Fruit fly (Drosophila melanogaster) whole organism, embryonic: ENCODE results near the gene CG33784.

ENCODE experiments used
- ATbp ChIP-seq: fragments of 200-800 bp; sonication (Bioruptor generic); optimal IDR thresholded peaks from 2 replicates; lab custom pipeline; 2017; ENCODE audit warnings: missing biosample characterization, mild to moderate bottlenecking, missing genetic modification characterization, missing genetic modification reagents
- CG1024 ChIP-seq: fragments of 200-800 bp; sonication (Bioruptor generic); IDR thresholded peaks from 2 replicates; pipeline ENCODE4 v1.3.6; 2022; ENCODE audit warnings: missing biosample characterization, missing genetic modification characterization
- CG10274 ChIP-seq: fragments of 200-800 bp; sonication (Bioruptor generic); optimal IDR thresholded peaks from 3 replicates; lab custom pipeline; 2017; ENCODE audit warnings: missing biosample characterization, mild to moderate bottlenecking, missing genetic modification characterization
- CG12236 ChIP-seq: fragments of 200-800 bp; sonication (Bioruptor generic); optimal IDR thresholded peaks from 2 replicates; lab custom pipeline; 2016; ENCODE audit warnings: missing biosample characterization, missing genetic modification characterization
- CG1233 ChIP-seq: fragments of 200-800 bp; sonication (Bioruptor generic); optimal IDR thresholded peaks from 4 replicates; lab custom pipeline; 2018; ENCODE audit warnings: missing biosample characterization, mild to moderate bottlenecking, missing genetic modification characterization
- CG12659 ChIP-seq: fragments of 200-800 bp; sonication (Bioruptor generic); optimal IDR thresholded peaks from 3 replicates; lab custom pipeline; 2017; ENCODE audit warnings: mild to moderate bottlenecking, missing biosample characterization, missing genetic modification reagents, missing genetic modification characterization
- CG13287 ChIP-seq: fragments of 200-800 bp; sonication (Bioruptor generic); IDR thresholded peaks from 2 replicates; pipeline ENCODE4 v1.3.6; 2022; ENCODE audit warnings: missing biosample characterization, missing genetic modification characterization; ENCODE audit not compliant: partially characterized antibody
- CG13424 ChIP-seq: fragments of 200-800 bp; sonication (Bioruptor generic); optimal IDR thresholded peaks from 2 replicates; lab custom pipeline; 2019; ENCODE audit warnings: missing biosample characterization, mild to moderate bottlenecking, missing genetic modification characterization, moderate library complexity
- CG17568 ChIP-seq: fragments of 200-800 bp; sonication (Bioruptor generic); optimal IDR thresholded peaks from 2 replicates; lab custom pipeline; 2018; ENCODE audit warnings: missing biosample characterization, mild to moderate bottlenecking, missing genetic modification characterization, moderate library complexity
- CG17829 ChIP-seq: fragments of 200-800 bp; optimal IDR thresholded peaks from 2 replicates; lab custom pipeline; 2019; ENCODE audit warnings: missing biosample characterization, mild to moderate bottlenecking, missing genetic modification characterization, moderate library complexity
- CG18011 ChIP-seq: fragments of 200-800 bp; sonication (Bioruptor generic); optimal IDR thresholded peaks from 2 replicates; lab custom pipeline; 2017; ENCODE audit warnings: missing biosample characterization, missing genetic modification characterization, mild to moderate bottlenecking, moderate library complexity, missing genotype
- CG18262 ChIP-seq: fragments of 200-800 bp; optimal IDR thresholded peaks from 3 replicates; lab custom pipeline; 2019; ENCODE audit warnings: missing biosample characterization, mild to moderate bottlenecking, missing genetic modification characterization, moderate library complexity
- CG18764 ChIP-seq: fragments of 200-800 bp; sonication (Bioruptor generic); optimal IDR thresholded peaks from 3 replicates; lab custom pipeline; 2016; ENCODE audit warnings: missing biosample characterization, missing genetic modification characterization
- CG2202 ChIP-seq: fragments of 200-800 bp; sonication (Bioruptor generic); optimal IDR thresholded peaks from 2 replicates; lab custom pipeline; 2018; ENCODE audit warnings: missing biosample characterization, mild to moderate bottlenecking, missing genetic modification characterization
- CG2678 ChIP-seq: fragments of 200-800 bp; sonication (Bioruptor generic); optimal IDR thresholded peaks from 3 replicates; lab custom pipeline; 2019; ENCODE audit warnings: missing biosample characterization, mild to moderate bottlenecking, missing genetic modification characterization, moderate library complexity
- CG31388 ChIP-seq: fragments of 200-800 bp; sonication (Bioruptor generic); optimal IDR thresholded peaks from 2 replicates; lab custom pipeline; 2016; ENCODE audit warnings: missing biosample characterization, missing genetic modification characterization
- CG32532 ChIP-seq: fragments of 200-800 bp; sonication (Bioruptor generic); IDR thresholded peaks from 2 replicates; pipeline ENCODE4 v1.3.6; 2022; ENCODE audit warnings: missing biosample characterization, missing genetic modification characterization
- CG34224 ChIP-seq: fragments of 200-800 bp; sonication (Bioruptor generic); IDR thresholded peaks from 3 replicates; pipeline ENCODE4 v1.3.6; 2022; ENCODE audit warnings: missing biosample characterization, missing genetic modification characterization; ENCODE audit not compliant: partially characterized antibody
- CG4328 ChIP-seq: fragments of 200-800 bp; sonication (Bioruptor generic); optimal IDR thresholded peaks from 3 replicates; lab custom pipeline; 2017; ENCODE audit warnings: missing biosample characterization, missing genetic modification reagents, missing genetic modification characterization
- Chrac-16 ChIP-seq: fragments of 200-800 bp; sonication (Bioruptor generic); optimal IDR thresholded peaks from 3 replicates; lab custom pipeline; 2016; ENCODE audit warnings: missing biosample characterization, missing genetic modification characterization
- Fer1 ChIP-seq: fragments of 200-800 bp; sonication (Bioruptor generic); optimal IDR thresholded peaks from 2 replicates; lab custom pipeline; 2017; ENCODE audit warnings: missing biosample characterization, mild to moderate bottlenecking, missing genetic modification characterization
- H15 ChIP-seq: fragments of 200-800 bp; sonication (Bioruptor generic); IDR thresholded peaks from 3 replicates; pipeline ENCODE4 v1.3.6; 2022; ENCODE audit warnings: missing biosample characterization, missing genetic modification characterization
- Max ChIP-seq: fragments of 200-800 bp; sonication (Bioruptor generic); optimal IDR thresholded peaks from 2 replicates; lab custom pipeline; 2016; ENCODE audit warnings: missing biosample characterization, mild to moderate bottlenecking, missing genetic modification characterization
- Myb ChIP-seq: fragments of 200-800 bp; sonication (Bioruptor generic); optimal IDR thresholded peaks from 2 replicates; lab custom pipeline; 2016; ENCODE audit warnings: missing biosample characterization, missing genetic modification characterization
- NC2β ChIP-seq: fragments of 200-800 bp; sonication (Bioruptor generic); optimal IDR thresholded peaks from 2 replicates; lab custom pipeline; 2016; ENCODE audit warnings: missing biosample characterization, missing genetic modification characterization
- Nf-YA ChIP-seq: fragments of 200-800 bp; sonication (Bioruptor generic); IDR thresholded peaks from 2 replicates; pipeline ENCODE4 v1.3.6; 2022; ENCODE audit warnings: missing biosample characterization, missing genetic modification characterization
- Ravus ChIP-seq: fragments of 200-800 bp; sonication (Bioruptor generic); IDR thresholded peaks from 2 replicates; pipeline ENCODE4 v1.3.6; 2022; ENCODE audit warnings: missing biosample characterization, missing genetic modification characterization
- Rx ChIP-seq: fragments of 200-800 bp; sonication (Bioruptor generic); IDR thresholded peaks from 2 replicates; pipeline ENCODE4 v1.3.6; 2022; ENCODE audit warnings: missing biosample characterization, missing genetic modification characterization
- ara ChIP-seq: fragments of 200-800 bp; sonication (Bioruptor generic); IDR thresholded peaks from 2 replicates; pipeline ENCODE4 v1.3.6; 2022; ENCODE audit warnings: missing biosample characterization, missing genetic modification characterization
- br ChIP-seq: fragments of >200 bp; optimal IDR thresholded peaks from 2 replicates; lab custom pipeline; 2017
- cato ChIP-seq: fragments of 200-800 bp; sonication (Bioruptor generic); optimal IDR thresholded peaks from 2 replicates; lab custom pipeline; 2016; ENCODE audit warnings: missing biosample characterization, missing genetic modification characterization, borderline replicate concordance
- ci ChIP-seq: fragments of 200-800 bp; sonication (Bioruptor generic); IDR thresholded peaks from 3 replicates; pipeline ENCODE4 v1.3.6; 2022; ENCODE audit warnings: missing biosample characterization, missing genetic modification characterization
- corto ChIP-seq: fragments of 200-800 bp; sonication (Bioruptor generic); optimal IDR thresholded peaks from 2 replicates; lab custom pipeline; 2016; ENCODE audit warnings: missing biosample characterization, mild to moderate bottlenecking, missing genetic modification characterization, moderate library complexity
- en ChIP-seq: fragments of 200-800 bp; sonication (Bioruptor generic); optimal IDR thresholded peaks from 2 replicates; lab custom pipeline; 2016; ENCODE audit warnings: missing biosample characterization, missing genetic modification characterization
- ken ChIP-seq: fragments of 200-800 bp; sonication (Bioruptor generic); IDR thresholded peaks from 3 replicates; pipeline ENCODE4 v1.3.6; 2022; ENCODE audit warnings: missing biosample characterization, missing genetic modification characterization
- onecut ChIP-seq: fragments of 200-800 bp; sonication (Bioruptor generic); IDR thresholded peaks from 2 replicates; pipeline ENCODE4 v1.3.6; 2022; ENCODE audit warnings: missing biosample characterization, missing genetic modification characterization
- pan ChIP-seq, 4 experiments: fragments of >200 bp in 3 of 4; fragments of 200-800 bp in 1 of 4; sonication (Bioruptor generic) in 1 of 4; optimal IDR thresholded peaks in 3 of 4; IDR thresholded peaks in 1 of 4; 2 replicates each; pipeline versions ENCODE4 v1.3.6 to Lab custom; 2017 to 2022; ENCODE audit warnings: missing biosample characterization in 2 of 4, missing genetic modification characterization in 2 of 4, mixed read lengths in 1 of 4
- pita ChIP-seq: fragments of 200-800 bp; sonication (Bioruptor generic); optimal IDR thresholded peaks from 2 replicates; lab custom pipeline; 2017; ENCODE audit warnings: missing biosample characterization, mild to moderate bottlenecking, missing genetic modification characterization
- pum ChIP-seq: fragments of 200-800 bp; sonication (Bioruptor generic); optimal IDR thresholded peaks from 2 replicates; lab custom pipeline; 2016; ENCODE audit warnings: missing biosample characterization, missing genetic modification characterization
- pzg ChIP-seq: fragments of 200-800 bp; sonication (Bioruptor generic); optimal IDR thresholded peaks from 3 replicates; lab custom pipeline; 2018; ENCODE audit warnings: missing biosample characterization, mild to moderate bottlenecking, missing genetic modification characterization, moderate library complexity
- ro ChIP-seq: fragments of 200-800 bp; sonication (Bioruptor generic); IDR thresholded peaks from 2 replicates; pipeline ENCODE4 v1.3.6; 2022; ENCODE audit warnings: missing biosample characterization, missing genetic modification characterization
- run ChIP-seq: fragments of 200-800 bp; sonication (Bioruptor generic); optimal IDR thresholded peaks from 3 replicates; lab custom pipeline; 2018; ENCODE audit warnings: missing biosample characterization, mild to moderate bottlenecking, missing genetic modification characterization
- sna ChIP-seq: fragments of 200-800 bp; sonication (Bioruptor generic); IDR thresholded peaks from 2 replicates; pipeline ENCODE4 v1.3.6; 2022; ENCODE audit warnings: missing biosample characterization, missing genetic modification characterization; ENCODE audit not compliant: partially characterized antibody
- sob ChIP-seq: fragments of 200-800 bp; sonication (Bioruptor generic); IDR thresholded peaks from 2 replicates; pipeline ENCODE4 v1.3.6; 2022; ENCODE audit warnings: missing biosample characterization, missing genetic modification characterization
- sr ChIP-seq: fragments of 200-800 bp; sonication (Bioruptor generic); IDR thresholded peaks from 3 replicates; pipeline ENCODE4 v1.3.6; 2022; ENCODE audit warnings: missing biosample characterization, missing genetic modification characterization
- yki ChIP-seq: fragments of >200 bp; optimal IDR thresholded peaks from 3 replicates; lab custom pipeline; 2018
- z ChIP-seq: fragments of 200-800 bp; sonication (Bioruptor generic); IDR thresholded peaks from 3 replicates; pipeline ENCODE4 v1.3.6; 2022; ENCODE audit warnings: missing biosample characterization, missing genetic modification characterization
- zen2 ChIP-seq: fragments of 200-800 bp; sonication (Bioruptor generic); IDR thresholded peaks from 3 replicates; pipeline ENCODE4 v1.3.6; 2022; ENCODE audit warnings: missing biosample characterization, missing genetic modification characterization; ENCODE audit not compliant: partially characterized antibody
- zfh1 ChIP-seq: fragments of 200-800 bp; sonication (Bioruptor generic); IDR thresholded peaks from 3 replicates; pipeline ENCODE4 v1.3.6; 2022; ENCODE audit warnings: missing biosample characterization, missing genetic modification characterization
- zfh2 ChIP-seq: fragments of 200-800 bp; sonication (Bioruptor generic); optimal IDR thresholded peaks from 2 replicates; lab custom pipeline; 2016; ENCODE audit warnings: missing biosample characterization, missing genetic modification characterization

The CG33784 gene

dm6 chr3R:10079267-10079987 is 11.7 kb downstream of the CG33784 start (continued):
- TF ChIP-seq CG18262 (tag; lab: Kevin White, UChicago): no peak
- no peak for TF ChIP-seq CG4328 (GFP tag; lab: Kevin White, UChicago)
- TF ChIP-seq Myb (GFP tag; lab: Kevin White, UChicago): no peak
- TF ChIP-seq CG12659 (GFP tag; lab: Kevin White, UChicago): no peak
- TF ChIP-seq Rx (GFP tag; lab: Robert Waterston, UW): peak; percentile 14; the same call in 1 of the 2 replicates
- no peak for TF ChIP-seq CG1233 (GFP tag; lab: Kevin White, UChicago)
- no peak for TF ChIP-seq yki (lab: Kevin White, UChicago)
- TF ChIP-seq CG2202 (tag; lab: Kevin White, UChicago): no peak
- TF ChIP-seq ara (GFP tag; lab: Robert Waterston, UW): no peak
- no peak for TF ChIP-seq corto (GFP tag; lab: Kevin White, UChicago)
- TF ChIP-seq Max (GFP tag; lab: Kevin White, UChicago): no peak
- no peak for TF ChIP-seq CG2678
- no peak for TF ChIP-seq CG12236 (GFP tag; lab: Kevin White, UChicago)
- TF ChIP-seq CG10274: no peak
- no peak for TF ChIP-seq sr
- no peak for TF ChIP-seq CG32532 (GFP tag; lab: Robert Waterston, UW)
- peak; percentile 52; the same call in 1 of the 3 replicates for TF ChIP-seq ken (GFP tag; lab: Robert Waterston, UW)
- TF ChIP-seq NC2β (GFP tag; lab: Kevin White, UChicago): peak; percentile 24
- TF ChIP-seq ATbp (GFP tag; lab: Kevin White, UChicago): no peak
- TF ChIP-seq run (tag; lab: Kevin White, UChicago): no peak
- no peak for TF ChIP-seq CG17829 (tag; lab: Kevin White, UChicago)
- TF ChIP-seq pan (optimal IDR thresholded peaks at IDR 0.05; lab: Kevin White, UChicago): no peak
- TF ChIP-seq pan (GFP tag; optimal IDR thresholded peaks at IDR 0.05 in 1 of 2, IDR thresholded peaks at IDR 0.05 in 1 of 2): no peak
- TF ChIP-seq CG34224 (GFP tag; lab: Robert Waterston, UW): no peak
- no peak for TF ChIP-seq CG17568 (GFP tag; lab: Kevin White, UChicago)
- peak; percentile 40; the same call in 1 of the 3 replicates for TF ChIP-seq zfh1 (GFP tag; lab: Robert Waterston, UW)
- no peak for TF ChIP-seq CG13287 (GFP tag; lab: Robert Waterston, UW)
- no peak for TF ChIP-seq CG31388 (GFP tag; lab: Kevin White, UChicago)
- TF ChIP-seq CG18011 (GFP tag; lab: Kevin White, UChicago): no peak
- TF ChIP-seq CG18764: peak; percentile 9
- no peak for TF ChIP-seq z
- TF ChIP-seq pita (GFP tag; lab: Kevin White, UChicago): no peak
- TF ChIP-seq ro (GFP tag; lab: Robert Waterston, UW): 0 out of 2 replicates have a peak, but pooled peaks have one; percentile 17
- 0 out of 2 replicates have a peak, but pooled peaks have one; percentile 26 for TF ChIP-seq sob (GFP tag; lab: Robert Waterston, UW)
- peak; percentile 11 for TF ChIP-seq Chrac-16 (GFP tag; lab: Kevin White, UChicago)
- no peak for TF ChIP-seq br
- peak; percentile 10 for TF ChIP-seq pum
- TF ChIP-seq zen2 (GFP tag; lab: Robert Waterston, UW): no peak
- TF ChIP-seq H15 (GFP tag; lab: Robert Waterston, UW): no peak
- no peak for TF ChIP-seq CG1024 (GFP tag; lab: Robert Waterston, UW)
- no peak for TF ChIP-seq onecut (GFP tag; lab: Robert Waterston, UW)
- TF ChIP-seq ci (GFP tag; lab: Robert Waterston, UW): peak; percentile 79; the same call in 2 of the 3 replicates
- peak; percentile 2 for TF ChIP-seq en (GFP tag; lab: Kevin White, UChicago)
- TF ChIP-seq zfh2 (GFP tag; lab: Kevin White, UChicago): no peak
- no peak for TF ChIP-seq Fer1 (GFP tag; lab: Kevin White, UChicago)
- peak; percentile 22 for TF ChIP-seq cato (GFP tag; lab: Kevin White, UChicago)
- no peak for TF ChIP-seq pzg (GFP tag; lab: Kevin White, UChicago)
- TF ChIP-seq Nf-YA: no peak
- peak; percentile 8 for TF ChIP-seq CG13424 (tag; lab: Kevin White, UChicago)
- no peak for TF ChIP-seq sna
- TF ChIP-seq Ravus (GFP tag; lab: Robert Waterston, UW): no peak
